Worm (Caenorhabditis elegans): Measurements from ENCODE around the gene rpap-2.

Gene rpap-2

DNA sequence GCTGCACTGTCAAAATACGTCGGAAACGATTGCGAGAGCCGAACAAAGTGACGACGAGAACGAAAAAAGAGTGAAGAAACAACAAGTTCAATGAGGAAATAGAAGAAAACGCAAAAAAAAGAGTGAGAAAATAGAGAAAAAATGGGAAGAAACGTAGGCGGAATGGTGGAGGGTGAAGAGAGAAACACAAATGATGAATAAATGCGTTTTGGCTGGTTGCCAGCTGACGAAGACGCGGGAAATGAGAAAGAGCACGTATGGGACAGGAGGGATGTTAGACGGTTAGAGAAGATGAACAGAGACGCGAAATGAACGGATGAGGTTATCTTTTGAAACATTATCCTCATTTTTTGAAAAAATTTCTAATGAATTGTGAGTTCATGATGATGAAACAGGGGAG, 17.2 kb downstream of the rpap-2 start (continued):
- TF ChIP-seq dmd-8 (GFP tag; IDR thresholded peaks at IDR 0.05): no peak
- no peak for TF ChIP-seq spr-3 (GFP tag; optimal IDR thresholded peaks at IDR 0.05)
- TF ChIP-seq Y105C5A.15 (GFP tag; IDR thresholded peaks at IDR 0.05): no peak
- no peak for TF ChIP-seq ceh-44 (GFP tag; IDR thresholded peaks at IDR 0.05)
- TF ChIP-seq F44E2.7 (GFP tag; IDR thresholded peaks at IDR 0.05): no peak
- 0 out of 2 replicates have a peak, but pooled peaks have one; percentile 15 for TF ChIP-seq vab-7 (GFP tag; IDR thresholded peaks at IDR 0.05)
- no peak for TF ChIP-seq duxl-1 (tag; optimal IDR thresholded peaks at IDR 0.05; ENCODE audit: poor library complexity)
- TF ChIP-seq lin-1 (GFP tag; IDR thresholded peaks at IDR 0.05): 0 out of 2 replicates have a peak, but pooled peaks have one; percentile 21
- TF ChIP-seq F10B5.3 (tag; optimal IDR thresholded peaks at IDR 0.05): no peak
- TF ChIP-seq Y48G9A.11 (GFP tag; IDR thresholded peaks at IDR 0.05): no peak
- no peak for TF ChIP-seq zfp-2 (tag; optimal IDR thresholded peaks at IDR 0.05)
- peak; percentile 59 for TF ChIP-seq hlh-30 (tag; optimal IDR thresholded peaks at IDR 0.05; ENCODE audit: insufficient read depth)
- TF ChIP-seq ces-1 (GFP tag; optimal IDR thresholded peaks at IDR 0.05): peak; percentile 15
- no peak for TF ChIP-seq nhr-237 (tag; optimal IDR thresholded peaks at IDR 0.05)
- TF ChIP-seq ztf-7 (tag; optimal IDR thresholded peaks at IDR 0.05): no peak
- no peak for TF ChIP-seq lin-39 (tag; optimal IDR thresholded peaks at IDR 0.05)
- TF ChIP-seq nhr-77 (tag; optimal IDR thresholded peaks at IDR 0.05): peak; percentile 19
- peak in 1 of 2 experiments; percentile 49 for TF ChIP-seq mdl-1 (tag; optimal IDR thresholded peaks at IDR 0.05)
- no peak for TF ChIP-seq attf-4 (tag; optimal IDR thresholded peaks at IDR 0.05)
- TF ChIP-seq D1046.2 (GFP tag; IDR thresholded peaks at IDR 0.05): no peak
- no peak for TF ChIP-seq jun-1 (tag; optimal IDR thresholded peaks at IDR 0.05)
- TF ChIP-seq ceh-20 (GFP tag; IDR thresholded peaks at IDR 0.05): 0 out of 2 replicates have a peak, but pooled peaks have one; percentile 48
- no peak for TF ChIP-seq egl-27 (tag; optimal IDR thresholded peaks at IDR 0.05)
- TF ChIP-seq hmg-1.1 (GFP tag; IDR thresholded peaks at IDR 0.05): peak; percentile 62
- peak; percentile 46 for TF ChIP-seq nhr-28 (tag; optimal IDR thresholded peaks at IDR 0.05)

DNA sequence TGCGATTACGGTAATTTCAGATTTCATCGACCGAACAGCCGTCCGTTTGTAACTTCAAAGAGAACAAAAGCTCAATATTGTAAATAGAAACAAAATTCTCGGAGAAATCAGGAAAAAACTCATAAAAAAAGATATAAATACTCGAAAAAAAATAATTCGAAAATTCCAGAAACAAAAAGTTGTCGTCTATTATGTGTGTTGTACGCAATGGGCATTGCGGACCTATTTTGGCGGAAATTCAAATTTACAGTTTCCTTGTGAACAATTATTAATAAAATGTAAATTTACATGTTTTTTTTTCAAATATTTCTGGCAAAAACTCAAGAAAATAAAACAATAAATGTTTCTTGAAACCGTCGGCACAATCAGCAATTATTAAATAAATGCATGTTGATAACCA, 17.7 kb downstream of the rpap-2 start:
- TF ChIP-seq php-3 (GFP tag; IDR thresholded peaks at IDR 0.05): no peak
- no peak for TF ChIP-seq dpl-1 (GFP tag; optimal IDR thresholded peaks at IDR 0.05)
- no peak for TF ChIP-seq nhr-48 (tag; optimal IDR thresholded peaks at IDR 0.05)
- TF ChIP-seq nhr-77 (tag; optimal IDR thresholded peaks at IDR 0.05): no peak
- no peak for TF ChIP-seq mes-2 (tag; optimal IDR thresholded peaks at IDR 0.05; ENCODE audit: poor library complexity, severe bottlenecking)
- no peak for TF ChIP-seq pha-4 (GFP tag; IDR thresholded peaks at IDR 0.05)
- no peak for TF ChIP-seq pha-4 (tag; optimal IDR thresholded peaks at IDR 0.05)
- TF ChIP-seq lin-1 (GFP tag; IDR thresholded peaks at IDR 0.05): no peak
- TF ChIP-seq F10B5.3 (tag; optimal IDR thresholded peaks at IDR 0.05): no peak
- TF ChIP-seq R02D3.7 (tag; optimal IDR thresholded peaks at IDR 0.05): no peak

DNA sequence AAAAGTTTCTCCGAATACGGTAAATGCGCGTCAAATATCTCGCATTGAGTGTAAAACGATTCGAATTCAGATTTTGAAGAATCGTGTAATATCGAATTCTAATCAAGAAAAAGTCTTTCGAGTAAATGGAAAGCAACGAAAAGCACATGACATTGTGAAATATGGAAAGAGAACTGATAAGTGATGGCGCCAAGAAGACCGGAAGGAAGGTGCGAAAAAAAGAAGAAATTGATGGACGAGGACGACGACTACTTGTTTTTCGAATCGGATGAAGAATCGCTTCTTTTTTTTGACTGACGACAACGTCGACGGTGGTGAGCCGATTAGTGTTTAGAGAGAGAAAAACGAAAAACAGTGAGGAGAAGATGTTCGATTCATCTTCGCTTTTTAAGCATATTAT, 18.2 kb downstream of the rpap-2 start:
- TF ChIP-seq vab-7 (GFP tag; IDR thresholded peaks at IDR 0.05): no peak
- peak in 1 of 2 experiments; percentile 20 for TF ChIP-seq lsy-2 (tag; optimal IDR thresholded peaks at IDR 0.05)
- TF ChIP-seq unc-62 (GFP tag; optimal IDR thresholded peaks at IDR 0.05 in 1 of 2): peak in 1 of 2 experiments; percentile 86
- no peak for TF ChIP-seq unc-62 (tag; optimal IDR thresholded peaks at IDR 0.05)
- peak in 1 of 2 experiments; percentile 61 for TF ChIP-seq mdl-1 (tag; optimal IDR thresholded peaks at IDR 0.05)
- TF ChIP-seq F26F4.8 (GFP tag; conservative IDR thresholded peaks at IDR 0.05): no peak
- peak; percentile 39 for TF ChIP-seq dve-1 (tag; optimal IDR thresholded peaks at IDR 0.05; ENCODE audit: insufficient read depth)
- TF ChIP-seq hlh-30 (tag; optimal IDR thresholded peaks at IDR 0.05; ENCODE audit: insufficient read depth): peak; percentile 76
- TF ChIP-seq pqm-1 (tag; optimal IDR thresholded peaks at IDR 0.05): peak; percentile 50
- peak; percentile 69 for TF ChIP-seq nhr-28 (tag; optimal IDR thresholded peaks at IDR 0.05)
- TF ChIP-seq daf-12 (tag; optimal IDR thresholded peaks at IDR 0.05): no peak
- peak; percentile 3 for TF ChIP-seq mxl-3 (GFP tag; optimal IDR thresholded peaks at IDR 0.05)
- no peak for TF ChIP-seq Y75B8A.6 (GFP tag; IDR thresholded peaks at IDR 0.05)
- TF ChIP-seq dmd-8 (GFP tag; IDR thresholded peaks at IDR 0.05): no peak
- peak; percentile 75 for TF ChIP-seq hlh-11 (tag; optimal IDR thresholded peaks at IDR 0.05)
- TF ChIP-seq nhr-48 (tag; optimal IDR thresholded peaks at IDR 0.05): peak; percentile 22
- peak; percentile 27; the same call in 1 of the 2 replicates for TF ChIP-seq dmd-6 (GFP tag; IDR thresholded peaks at IDR 0.05)
